Fruit fly (Drosophila melanogaster) Kc167 (cell line): ENCODE data around the gene CG14983.

Experiments used
- Myc ChIP-seq: fragments of >200 bp; optimal IDR thresholded peaks from 2 replicates; lab custom pipeline; 2017; ENCODE audit warnings: missing external identifiers
- psq ChIP-seq: fragments of >200 bp; optimal IDR thresholded peaks from 2 replicates; lab custom pipeline; 2017; ENCODE audit warnings: missing external identifiers

DNA sequence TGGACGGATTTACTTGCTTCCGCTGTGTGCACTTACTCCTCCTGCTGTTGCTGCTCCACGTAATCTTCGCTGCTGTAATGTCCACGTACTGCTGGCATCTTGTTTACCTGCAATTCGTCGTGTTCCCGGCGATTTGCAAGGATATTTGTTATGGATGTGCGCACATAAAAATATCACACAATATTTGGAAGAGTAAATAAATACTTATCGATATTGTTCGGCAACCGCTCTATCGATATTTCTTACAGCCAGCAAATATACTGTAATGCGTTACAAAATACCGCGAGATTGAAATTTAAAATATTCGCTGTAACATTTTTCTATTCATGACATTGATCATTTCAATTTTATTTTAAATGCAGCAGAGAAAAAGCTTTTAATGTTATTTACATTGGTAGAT is 11.3 kb downstream of the CG14983 start, which contains the start of gene CG10866:
- TF ChIP-seq psq (no peak), Myc (lab: Kevin White, UChicago) (no peak)
